Worm (Caenorhabditis elegans): ENCODE measurements around the gene F23H12.3.
"Not testable (repeated sequence)": the region's sequence is repeated elsewhere in the genome, so short reads cannot be mapped to it uniquely, and the experiment has no call there.

The F23H12.3 gene

DNA sequence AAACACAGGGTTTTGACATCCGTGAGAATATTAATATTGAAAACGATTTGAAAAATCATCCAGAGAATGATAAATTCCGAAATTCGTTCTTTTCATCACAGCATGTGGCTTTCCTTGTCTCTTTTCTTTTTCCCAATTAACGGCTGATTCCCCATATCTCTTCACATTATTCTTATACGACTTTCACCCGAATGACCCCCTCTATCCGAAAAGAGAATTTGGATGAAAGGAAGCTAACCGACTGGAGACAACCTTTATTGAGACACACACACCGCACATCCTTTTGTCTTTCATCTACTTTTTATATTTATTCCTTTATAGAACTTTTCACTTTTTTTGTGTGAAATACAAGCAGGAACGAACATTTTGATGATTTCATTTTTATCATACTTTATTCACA, 12.7 kb downstream of the F23H12.3 start:
- no peak for TF ChIP-seq unc-62 (GFP tag; optimal IDR thresholded peaks at IDR 0.05)

DNA sequence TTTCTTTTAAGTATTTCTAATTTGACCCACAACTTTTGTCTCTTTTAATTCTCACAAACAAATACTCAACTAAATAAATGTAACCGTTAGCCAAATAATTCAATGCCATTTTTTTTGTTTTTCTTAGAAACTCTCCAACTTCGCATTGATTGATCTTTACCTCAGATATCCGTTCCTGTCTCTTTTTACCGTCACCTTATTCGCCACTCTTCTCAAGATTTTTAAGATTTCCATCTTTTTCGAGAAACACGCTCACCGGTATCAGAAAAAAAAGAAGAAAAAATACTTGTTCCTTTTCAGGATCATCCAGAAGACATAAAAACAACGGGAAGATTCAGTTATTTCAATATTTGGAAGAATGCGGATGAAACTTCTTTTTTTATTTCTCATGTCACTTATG, 13.4 kb downstream of the F23H12.3 start, which contains the start of gene F23H12.5:
F23H12.5 (plus strand) TSS at position 301 of the 400 bp plus-strand sequence.
- no peak for TF ChIP-seq unc-62 (GFP tag; optimal IDR thresholded peaks at IDR 0.05)

DNA sequence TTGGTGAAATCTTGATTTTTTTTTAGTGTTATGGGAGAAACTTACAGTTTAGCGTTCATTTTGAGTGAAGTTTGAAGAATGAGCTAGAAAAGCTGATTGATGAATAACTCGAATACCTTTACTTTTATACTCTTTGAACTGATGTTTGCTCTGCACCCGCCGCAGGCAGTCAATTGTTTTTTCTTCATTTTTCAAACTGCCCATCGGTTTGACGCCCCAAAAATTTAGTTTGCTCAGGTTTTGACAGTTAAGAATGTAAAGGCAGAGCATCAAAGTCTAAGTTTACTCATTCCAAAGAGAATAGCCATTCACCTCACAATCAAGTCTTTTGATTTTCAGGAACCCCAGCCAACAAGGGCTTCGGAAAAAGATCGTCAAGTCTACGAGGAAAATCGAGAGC, 16.7 kb downstream of the F23H12.3 start, which contains the start of gene fipr-1:
fipr-1 (minus strand) TSS at position 101 of the 400 bp plus-strand sequence.
- TF ChIP-seq unc-62 (GFP tag; optimal IDR thresholded peaks at IDR 0.05): no peak

DNA sequence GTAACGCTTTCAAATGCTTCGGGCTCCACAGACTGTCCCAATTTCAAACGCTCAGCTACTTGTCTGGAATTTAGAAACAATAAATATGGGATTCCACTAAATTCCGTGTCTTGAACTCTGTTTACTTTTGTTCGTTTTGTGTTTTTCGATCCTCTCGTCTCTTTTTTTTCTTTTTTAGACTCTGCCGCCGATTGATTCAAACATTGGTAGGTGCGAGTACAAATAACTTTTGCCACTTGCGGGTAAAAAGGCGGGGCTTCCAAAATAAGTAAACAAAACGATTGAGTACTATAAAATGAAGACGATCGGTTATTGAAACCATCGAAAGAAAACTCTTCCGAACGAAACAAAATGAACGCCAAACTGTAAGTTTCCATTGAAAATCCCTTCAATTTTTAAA, 20.2 kb downstream of the F23H12.3 start, which contains the start of gene fipr-2:
fipr-2 (plus strand) TSS at position 245 of the 400 bp plus-strand sequence.
- TF ChIP-seq unc-62 (GFP tag; optimal IDR thresholded peaks at IDR 0.05): no peak

DNA sequence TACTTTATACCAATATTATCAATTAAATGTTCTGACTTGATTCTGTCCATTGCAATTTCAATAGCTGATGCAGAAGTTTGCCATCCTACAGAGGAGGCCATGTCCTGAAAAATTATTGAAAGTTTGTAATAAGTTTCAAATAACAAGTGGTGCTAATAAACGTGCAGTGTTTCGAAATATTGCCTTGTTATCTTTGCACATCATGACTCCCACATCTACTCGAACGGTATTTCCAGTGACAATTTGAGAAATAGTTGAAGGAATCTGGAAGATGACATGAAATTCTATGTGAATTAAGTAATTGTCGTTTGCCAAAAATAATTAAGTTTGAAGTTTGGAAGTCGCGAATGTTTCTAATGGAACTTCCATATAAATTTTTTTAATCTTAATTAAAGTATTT, 24.5 kb downstream of the F23H12.3 start, which contains the start of gene gcy-13:
gcy-13 (minus strand) TSS at position 101 of the 400 bp plus-strand sequence.
- no peak for TF ChIP-seq unc-62 (GFP tag; optimal IDR thresholded peaks at IDR 0.05)

DNA sequence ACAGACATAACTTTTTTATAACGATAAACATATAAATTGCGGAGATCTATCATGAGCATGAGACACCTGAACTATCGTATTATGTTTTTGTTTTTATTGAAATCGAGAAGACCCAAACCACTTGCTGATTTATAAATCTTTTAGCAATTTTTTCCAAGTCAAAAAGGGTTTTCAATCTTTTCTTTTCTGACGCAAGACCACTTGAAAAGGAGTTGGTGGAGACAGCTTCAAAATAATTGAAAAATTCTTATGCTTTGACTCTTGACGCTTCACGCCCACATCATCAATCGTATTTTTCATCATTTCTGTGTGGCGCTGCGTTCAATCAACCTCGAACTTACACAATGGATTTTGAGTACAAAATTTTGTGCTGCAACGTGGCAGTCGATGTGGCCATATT, 26.4 kb downstream of the F23H12.3 start, which contains the start of gene F23H12.7:
F23H12.7 (plus strand) TSS at position 301 of the 400 bp plus-strand sequence.
- TF ChIP-seq unc-62 (GFP tag; optimal IDR thresholded peaks at IDR 0.05): no peak

DNA sequence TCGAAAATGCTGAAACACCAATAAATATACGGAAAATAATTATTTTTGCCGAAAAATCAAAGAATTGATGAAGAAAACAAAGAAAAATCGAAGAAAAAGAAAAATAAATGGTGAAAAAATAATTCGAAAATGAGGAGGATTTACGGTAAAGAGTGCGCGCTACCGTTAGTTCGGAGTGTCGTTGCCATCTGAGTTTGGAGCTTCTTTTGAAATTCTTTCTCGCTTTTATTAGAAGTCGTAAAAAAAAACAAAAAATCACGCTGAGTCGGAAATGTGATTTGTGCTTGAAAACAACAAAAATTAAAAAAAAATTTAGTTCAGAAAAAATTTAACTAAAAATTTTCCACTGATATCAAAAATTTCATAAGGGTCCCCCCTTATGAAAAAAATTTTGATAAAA, 29.3 kb downstream of the F23H12.3 start, which contains the start of gene F23H12.10:
F23H12.10 (minus strand) TSS at position 12 of the 400 bp plus-strand sequence.
- TF ChIP-seq unc-62 (GFP tag; optimal IDR thresholded peaks at IDR 0.05): not testable (repeated sequence)

DNA sequence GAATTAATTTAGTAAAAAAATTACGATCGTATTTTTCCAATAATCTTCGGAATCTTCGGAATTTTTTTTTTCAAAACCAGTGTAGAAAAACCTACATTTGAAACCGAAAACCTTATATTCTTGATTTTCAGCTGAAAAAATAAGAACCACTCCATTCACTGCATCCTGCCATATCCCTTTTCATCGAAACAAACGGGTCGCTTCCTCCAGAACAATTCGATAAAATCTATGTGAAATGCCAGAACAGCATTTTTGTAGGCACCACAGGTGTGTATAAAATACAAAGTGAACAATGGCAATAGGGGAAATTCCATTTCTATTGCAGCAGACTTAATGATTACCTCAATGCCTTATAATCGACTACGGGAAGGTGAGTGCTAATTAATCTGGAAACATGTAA, 32.3 kb downstream of the F23H12.3 start, which contains the start of gene K01D12.1:
K01D12.1 (plus strand) TSS at position 301 of the 400 bp plus-strand sequence.
- TF ChIP-seq unc-62 (GFP tag; optimal IDR thresholded peaks at IDR 0.05): no peak

DNA sequence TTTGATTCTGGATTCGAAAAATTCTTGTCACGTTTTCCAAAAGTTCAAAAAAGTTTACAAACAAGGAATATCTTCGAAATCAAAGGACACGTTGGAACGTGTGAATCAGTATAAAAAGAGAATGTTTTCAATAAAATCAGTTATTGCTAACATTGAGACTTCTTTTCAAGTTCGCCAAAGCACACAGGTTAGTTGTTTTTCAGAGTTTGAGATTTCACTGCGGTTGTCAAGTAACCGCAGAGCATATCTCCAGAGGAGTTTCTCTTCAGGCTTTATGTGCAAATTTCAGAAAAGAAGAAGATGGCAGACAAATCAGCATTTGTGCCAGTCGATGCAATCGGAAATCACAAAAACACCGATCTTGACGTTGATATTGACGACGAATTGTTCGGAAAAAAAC, 41.2 kb downstream of the F23H12.3 start, which contains the start of gene K01D12.15:
K01D12.15 (plus strand) TSS at position 301 of the 400 bp plus-strand sequence.
- TF ChIP-seq unc-62 (GFP tag; optimal IDR thresholded peaks at IDR 0.05): no peak

DNA sequence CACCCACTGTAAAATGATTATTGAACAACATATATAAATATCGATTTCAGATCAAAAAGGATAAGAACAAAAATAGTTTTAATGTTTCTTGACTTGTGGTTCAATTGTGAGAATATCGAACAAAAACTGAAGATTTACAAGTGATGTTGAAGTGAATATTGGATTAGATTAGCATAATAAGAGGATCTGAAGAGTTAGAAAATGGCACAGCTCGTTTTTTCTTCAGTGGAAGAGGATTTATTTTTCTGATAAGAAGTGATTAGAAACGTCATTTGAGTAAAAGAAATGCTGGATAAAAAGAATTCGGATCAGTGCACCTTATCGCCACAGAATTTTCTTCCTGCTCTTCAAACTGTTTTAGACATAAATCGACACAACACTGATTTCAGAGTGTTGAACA, 50.8 kb downstream of the F23H12.3 start, which contains the start of gene twk-14:
twk-14 (minus strand) TSS at position 8 of the 400 bp plus-strand sequence.
- TF ChIP-seq unc-62 (GFP tag; optimal IDR thresholded peaks at IDR 0.05): no peak

DNA sequence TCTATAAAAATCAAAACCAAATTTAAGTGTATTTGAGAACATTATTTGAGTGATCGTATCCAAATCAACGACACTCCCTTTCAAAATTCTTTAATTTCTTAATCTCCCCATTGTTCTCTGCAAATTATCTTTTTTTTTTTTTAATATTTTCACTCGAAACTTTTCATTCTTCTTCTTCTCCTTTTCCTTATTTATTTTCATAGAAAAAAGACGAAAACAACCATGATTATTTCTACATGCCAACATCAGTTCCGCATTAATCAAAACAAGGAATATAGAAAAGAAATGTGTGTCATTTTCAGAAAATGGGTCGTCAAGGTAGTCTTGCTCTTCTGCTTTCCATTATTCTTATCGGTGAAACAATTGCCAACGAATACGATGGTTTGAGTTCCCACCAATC, 52.6 kb downstream of the F23H12.3 start, which contains the start of gene K01D12.5:
K01D12.5 (plus strand) TSS at position 301 of the 400 bp plus-strand sequence.
- TF ChIP-seq unc-62 (GFP tag; optimal IDR thresholded peaks at IDR 0.05): no peak
